Fruit fly (Drosophila melanogaster) whole organism: ENCODE data around the gene Cubn.

Experiments used
- CG8478 ChIP-seq: fragments of >200 bp; optimal IDR thresholded peaks from 2 replicates; lab custom pipeline; 2018; ENCODE audit warnings: inconsistent platforms
- Dll ChIP-seq: fragments of >200 bp; optimal IDR thresholded peaks from 2 replicates; lab custom pipeline; 2017
- EcR ChIP-seq, 2 experiments: fragments of >200 bp; optimal IDR thresholded peaks; 2 replicates each; lab custom pipeline; 2017; ENCODE audit warnings: missing biosample characterization in 2 of 2, missing genetic modification characterization in 2 of 2, missing genetic modification reagents in 2 of 2
- pan ChIP-seq: fragments of >200 bp; optimal IDR thresholded peaks from 2 replicates; lab custom pipeline; 2017
- psq ChIP-seq: fragments of >200 bp; optimal IDR thresholded peaks from 2 replicates; lab custom pipeline; 2017
- usp ChIP-seq: fragments of >200 bp; optimal IDR thresholded peaks from 2 replicates; lab custom pipeline; 2017; ENCODE audit warnings: missing biosample characterization, missing genetic modification characterization, mixed read lengths

dm6 chrX:9556397-9556796 is 14.7 kb downstream of the Cubn start, which contains the start of gene CG15317:
- TF ChIP-seq Dll (lab: Kevin White, UChicago) = no peak
- no peak for TF ChIP-seq CG8478 (lab: Kevin White, UChicago)
- TF ChIP-seq usp (GFP tag; lab: Kevin White, UChicago) = no peak
- no peak for TF ChIP-seq EcR (GFP tag; optimal IDR thresholded peaks at IDR 0.05; lab: Kevin White, UChicago)
- no peak for TF ChIP-seq pan (lab: Kevin White, UChicago)
- no peak for TF ChIP-seq psq (lab: Kevin White, UChicago)
